Worm (Caenorhabditis elegans): ENCODE measurements around the gene C16D2.1.

Gene C16D2.1

ce11 chrII:9092910-9093309 is 38.6 kb upstream of the C16D2.1 start (continued):
- TF ChIP-seq lin-35 (GFP tag; optimal IDR thresholded peaks at IDR 0.05): peak in 1 of 2 experiments; percentile 22
- no peak for TF ChIP-seq nhr-47 (tag; optimal IDR thresholded peaks at IDR 0.05)
- TF ChIP-seq nhr-84 (tag; optimal IDR thresholded peaks at IDR 0.05): no peak
- TF ChIP-seq ceh-88 (GFP tag; IDR thresholded peaks at IDR 0.05): no peak
- TF ChIP-seq mef-2 (tag; optimal IDR thresholded peaks at IDR 0.05): no peak
- no peak for TF ChIP-seq ceh-8 (GFP tag; optimal IDR thresholded peaks at IDR 0.05)
- TF ChIP-seq pqm-1 (tag; optimal IDR thresholded peaks at IDR 0.05): no peak
- TF ChIP-seq snpc-4 (tag; optimal IDR thresholded peaks at IDR 0.05): no peak
- TF ChIP-seq sox-4 (tag; optimal IDR thresholded peaks at IDR 0.05): no peak
- TF ChIP-seq grh-1 (GFP tag; IDR thresholded peaks at IDR 0.05): no peak
- no peak for TF ChIP-seq alr-1 (tag; optimal IDR thresholded peaks at IDR 0.05; ENCODE audit: borderline replicate concordance)
- TF ChIP-seq nhr-20 (tag; optimal IDR thresholded peaks at IDR 0.05): no peak
- peak; percentile 56 for TF ChIP-seq nhr-85 (tag)
- peak in 1 of 6 experiments; percentile 18 for TF ChIP-seq elt-3 (tag; optimal IDR thresholded peaks at IDR 0.05)
- TF ChIP-seq jun-1 (tag; optimal IDR thresholded peaks at IDR 0.05): no peak
- no peak for TF ChIP-seq zag-1 (tag; optimal IDR thresholded peaks at IDR 0.05)
- TF ChIP-seq nhr-237 (tag; optimal IDR thresholded peaks at IDR 0.05): no peak
- TF ChIP-seq egl-13 (tag; optimal IDR thresholded peaks at IDR 0.05): no peak
- TF ChIP-seq fos-1 (tag; optimal IDR thresholded peaks at IDR 0.05): no peak
- no peak for TF ChIP-seq mep-1 (tag; optimal IDR thresholded peaks at IDR 0.05)
- TF ChIP-seq hpl-2 (GFP tag; optimal IDR thresholded peaks at IDR 0.05): no peak
- TF ChIP-seq fkh-4 (tag; optimal IDR thresholded peaks at IDR 0.05; ENCODE audit: borderline replicate concordance): no peak

- TF ChIP-seq rnt-1 (tag; optimal IDR thresholded peaks at IDR 0.05): no peak
- TF ChIP-seq egl-27 (tag; optimal IDR thresholded peaks at IDR 0.05): no peak
- no peak for TF ChIP-seq C16A3.4 (tag; optimal IDR thresholded peaks at IDR 0.05)
- TF ChIP-seq ceh-90 (tag; optimal IDR thresholded peaks at IDR 0.05): no peak
- TF ChIP-seq aha-1 (tag; optimal IDR thresholded peaks at IDR 0.05): no peak
- no peak for TF ChIP-seq hlh-4 (tag; optimal IDR thresholded peaks at IDR 0.05)
- TF ChIP-seq F16B12.6 (tag; optimal IDR thresholded peaks at IDR 0.05): no peak
- TF ChIP-seq blmp-1 (tag; optimal IDR thresholded peaks at IDR 0.05): no peak
- no peak for TF ChIP-seq fkh-4 (tag; optimal IDR thresholded peaks at IDR 0.05; ENCODE audit: borderline replicate concordance)
Observed at ce11 chrII:9093584-9093983, 37.9 kb upstream of the C16D2.1 start, which contains the start of gene C07H4.1. C07H4.1 (minus strand) TSS chrII:9093684.

- peak; percentile 9 for TF ChIP-seq lin-14 (GFP tag; optimal IDR thresholded peaks at IDR 0.05)
- TF ChIP-seq lir-3 (tag; optimal IDR thresholded peaks at IDR 0.05; ENCODE audit: poor library complexity): no peak
- TF ChIP-seq irx-1 (tag; optimal IDR thresholded peaks at IDR 0.05): no peak
- no peak for TF ChIP-seq nhr-237 (tag; optimal IDR thresholded peaks at IDR 0.05)
- no peak for TF ChIP-seq blmp-1 (tag; optimal IDR thresholded peaks at IDR 0.05)
- no peak for TF ChIP-seq fkh-10 (GFP tag; optimal IDR thresholded peaks at IDR 0.05)
- no peak for TF ChIP-seq isw-1 (GFP tag; IDR thresholded peaks at IDR 0.05)
- TF ChIP-seq efl-1 (optimal IDR thresholded peaks at IDR 0.05): no peak
- peak in 1 of 2 experiments; percentile 81 for TF ChIP-seq efl-1 (GFP tag; optimal IDR thresholded peaks at IDR 0.05 in 1 of 2)
- no peak for TF ChIP-seq egl-27 (tag; optimal IDR thresholded peaks at IDR 0.05)
- no peak for TF ChIP-seq ets-5 (GFP tag; IDR thresholded peaks at IDR 0.05)
- peak; percentile 55 for TF ChIP-seq dsc-1 (tag; optimal IDR thresholded peaks at IDR 0.05)
- TF ChIP-seq pqm-1 (tag; optimal IDR thresholded peaks at IDR 0.05): peak; percentile 65
Observed at ce11 chrII:9094247-9094790, 37.1 kb upstream of the C16D2.1 start.

- TF ChIP-seq lir-3 (tag; optimal IDR thresholded peaks at IDR 0.05; ENCODE audit: poor library complexity) (no peak), pag-3 (tag; optimal IDR thresholded peaks at IDR 0.05; ENCODE audit: borderline replicate concordance, insufficient read depth) (no peak), zag-1 (tag; optimal IDR thresholded peaks at IDR 0.05) (no peak), nhr-237 (tag; optimal IDR thresholded peaks at IDR 0.05) (no peak), sup-37 (GFP tag; optimal IDR thresholded peaks at IDR 0.05) (no peak), xbp-1 (tag; optimal IDR thresholded peaks at IDR 0.05) (no peak), hlh-4 (tag; optimal IDR thresholded peaks at IDR 0.05) (no peak), aly-2 (tag; optimal IDR thresholded peaks at IDR 0.05) (no peak), unc-98 (GFP tag; IDR thresholded peaks at IDR 0.05) (no peak), pax-3 (tag; optimal IDR thresholded peaks at IDR 0.05) (no peak), mep-1 (tag; optimal IDR thresholded peaks at IDR 0.05) (no peak), ceh-63 (GFP tag; optimal IDR thresholded peaks at IDR 0.05) (no peak), snpc-4 (tag; optimal IDR thresholded peaks at IDR 0.05) (no peak), nhr-71 (tag; optimal IDR thresholded peaks at IDR 0.05) (no peak), ztf-4 (tag; optimal IDR thresholded peaks at IDR 0.05) (no peak), rnt-1 (tag; optimal IDR thresholded peaks at IDR 0.05) (no peak), nhr-84 (tag; optimal IDR thresholded peaks at IDR 0.05) (no peak)
Observed at ce11 chrII:9097302-9097701, 34.2 kb upstream of the C16D2.1 start.

Data from whole organism, L1 larva.